Fruit fly (Drosophila melanogaster): Measurements from ENCODE around the gene CG4271.

- no peak for TF ChIP-seq CG8478 (optimal IDR thresholded peaks at IDR 0.05)
- TF ChIP-seq CTCF (optimal IDR thresholded peaks at IDR 0.05): no peak
These were observed 46.8 kb upstream of the CG4271 start, which contains the start of gene Tengl3 for dm6 chr2L:2238151-2238550.

Measured in S2 (cell line).